Fruit fly (Drosophila melanogaster): Measurements from ENCODE around the gene CG34166.
"Not testable (repeated sequence)": the region's sequence is repeated elsewhere in the genome, so short reads cannot be mapped to it uniquely, and the experiment has no call there.

Gene CG34166

dm6 chr2L:14742893-14743292 is at the start of gene CG34166:
Gene CG34166 (plus strand): TSS chr2L:14743193.
- TF ChIP-seq CG5204, toe, CG11617 (GFP tag; optimal IDR thresholded peaks at IDR 0.05): not testable (repeated sequence)

- no peak for TF ChIP-seq kay (GFP tag; ENCODE audit: borderline replicate concordance)
- no peak for TF ChIP-seq CG7045 (GFP tag; optimal IDR thresholded peaks at IDR 0.05)
- TF ChIP-seq bab1 (GFP tag; optimal IDR thresholded peaks at IDR 0.05): no peak
- TF ChIP-seq pad (GFP tag; optimal IDR thresholded peaks at IDR 0.05): no peak
- TF ChIP-seq tj (GFP tag; optimal IDR thresholded peaks at IDR 0.05): no peak
Measured at dm6 chr2L:14693620-14694019, 49.4 kb upstream of the CG34166 start.

- no peak for TF ChIP-seq Crg-1 (GFP tag; optimal IDR thresholded peaks at IDR 0.05)
- TF ChIP-seq kay (GFP tag; ENCODE audit: borderline replicate concordance): peak; percentile 56
Measured at dm6 chr2L:14697938-14698337, 45.1 kb upstream of the CG34166 start.

dm6 chr2L:14698980-14699379 is 44.0 kb upstream of the CG34166 start:
- no peak for TF ChIP-seq toe (GFP tag; optimal IDR thresholded peaks at IDR 0.05)
- no peak for TF ChIP-seq kay (GFP tag; ENCODE audit: borderline replicate concordance)
- TF ChIP-seq bab1 (GFP tag; optimal IDR thresholded peaks at IDR 0.05): no peak
- TF ChIP-seq Crg-1 (GFP tag; optimal IDR thresholded peaks at IDR 0.05): no peak
- no peak for TF ChIP-seq CG1620 (GFP tag; optimal IDR thresholded peaks at IDR 0.05)
- no peak for TF ChIP-seq CG5204 (GFP tag; optimal IDR thresholded peaks at IDR 0.05)
- TF ChIP-seq CG12768 (GFP tag; optimal IDR thresholded peaks at IDR 0.05): no peak
- TF ChIP-seq tj (GFP tag; optimal IDR thresholded peaks at IDR 0.05): no peak
- no peak for TF ChIP-seq cnc (optimal IDR thresholded peaks at IDR 0.05)
- no peak for TF ChIP-seq CG11617 (GFP tag; optimal IDR thresholded peaks at IDR 0.05)
- TF ChIP-seq Mnt (GFP tag; optimal IDR thresholded peaks at IDR 0.05): no peak
- TF ChIP-seq Hr96 (GFP tag; optimal IDR thresholded peaks at IDR 0.05): no peak
- no peak for TF ChIP-seq CG7045 (GFP tag; optimal IDR thresholded peaks at IDR 0.05)
- no peak for TF ChIP-seq Clk (GFP tag; optimal IDR thresholded peaks at IDR 0.05)
- no peak for TF ChIP-seq pad (GFP tag; optimal IDR thresholded peaks at IDR 0.05)
- no peak for TF ChIP-seq cic (GFP tag; optimal IDR thresholded peaks at IDR 0.05)
- TF ChIP-seq ovo (GFP tag; optimal IDR thresholded peaks at IDR 0.05): no peak
- no peak for TF ChIP-seq CG7101 (tag; optimal IDR thresholded peaks at IDR 0.05)

dm6 chr2L:14699501-14700077 is 43.4 kb upstream of the CG34166 start:
- TF ChIP-seq CG7045 (GFP tag; optimal IDR thresholded peaks at IDR 0.05) (no peak), tj (GFP tag; optimal IDR thresholded peaks at IDR 0.05) (peak; percentile 9)

- TF ChIP-seq Clk (GFP tag; optimal IDR thresholded peaks at IDR 0.05) (no peak), CG7045 (GFP tag; optimal IDR thresholded peaks at IDR 0.05) (no peak), CG1620 (GFP tag; optimal IDR thresholded peaks at IDR 0.05) (no peak), cnc (optimal IDR thresholded peaks at IDR 0.05) (no peak), pad (GFP tag; optimal IDR thresholded peaks at IDR 0.05) (no peak), CG14711 (tag; optimal IDR thresholded peaks at IDR 0.05) (no peak), ovo (GFP tag; optimal IDR thresholded peaks at IDR 0.05) (no peak), CG33017 (tag; optimal IDR thresholded peaks at IDR 0.05) (no peak), Crg-1 (GFP tag; optimal IDR thresholded peaks at IDR 0.05) (no peak), CG12768 (GFP tag; optimal IDR thresholded peaks at IDR 0.05) (no peak), Hr96 (GFP tag; optimal IDR thresholded peaks at IDR 0.05) (no peak), tj (GFP tag; optimal IDR thresholded peaks at IDR 0.05) (no peak), CG11617 (GFP tag; optimal IDR thresholded peaks at IDR 0.05) (no peak), Mnt (GFP tag; optimal IDR thresholded peaks at IDR 0.05) (no peak), toe (GFP tag; optimal IDR thresholded peaks at IDR 0.05) (no peak), kay (GFP tag; ENCODE audit: borderline replicate concordance) (no peak), CG7101 (tag; optimal IDR thresholded peaks at IDR 0.05) (no peak)
Measured at dm6 chr2L:14701495-14701894, 41.5 kb upstream of the CG34166 start.

- TF ChIP-seq CG11617 (GFP tag; optimal IDR thresholded peaks at IDR 0.05): no peak
- peak; percentile 78 for TF ChIP-seq toe (GFP tag; optimal IDR thresholded peaks at IDR 0.05)
- TF ChIP-seq CG7045 (GFP tag; optimal IDR thresholded peaks at IDR 0.05): peak; percentile 35
- TF ChIP-seq CG33017 (tag; optimal IDR thresholded peaks at IDR 0.05): no peak
- no peak for TF ChIP-seq tj (GFP tag; optimal IDR thresholded peaks at IDR 0.05)
- peak; percentile 16 for TF ChIP-seq CG14711 (tag; optimal IDR thresholded peaks at IDR 0.05)
- TF ChIP-seq kay (GFP tag; ENCODE audit: borderline replicate concordance): peak; percentile 10
- TF ChIP-seq Clk (GFP tag; optimal IDR thresholded peaks at IDR 0.05): no peak
- peak; percentile 23 for TF ChIP-seq Mnt (GFP tag; optimal IDR thresholded peaks at IDR 0.05)
- TF ChIP-seq pad (GFP tag; optimal IDR thresholded peaks at IDR 0.05): peak; percentile 54
- TF ChIP-seq CG7101 (tag; optimal IDR thresholded peaks at IDR 0.05): peak; percentile 46
- TF ChIP-seq Hr96 (GFP tag; optimal IDR thresholded peaks at IDR 0.05): peak; percentile 85
- no peak for TF ChIP-seq cnc (optimal IDR thresholded peaks at IDR 0.05)
- peak; percentile 74 for TF ChIP-seq CG1620 (GFP tag; optimal IDR thresholded peaks at IDR 0.05)
- peak; percentile 49 for TF ChIP-seq CG5204 (GFP tag; optimal IDR thresholded peaks at IDR 0.05)
- peak; percentile 17 for TF ChIP-seq CG12768 (GFP tag; optimal IDR thresholded peaks at IDR 0.05)
- TF ChIP-seq ovo (GFP tag; optimal IDR thresholded peaks at IDR 0.05): peak; percentile 27
- no peak for TF ChIP-seq cic (GFP tag; optimal IDR thresholded peaks at IDR 0.05)
- peak; percentile 14 for TF ChIP-seq Crg-1 (GFP tag; optimal IDR thresholded peaks at IDR 0.05)
- TF ChIP-seq bab1 (GFP tag; optimal IDR thresholded peaks at IDR 0.05): peak; percentile 81
Measured at dm6 chr2L:14706194-14706593, 36.8 kb upstream of the CG34166 start.
